Fruit fly (Drosophila melanogaster) whole organism, pupa: Measurements from ENCODE around the gene CG2225.

Experiments
- CG15710 ChIP-seq: fragments of 200-800 bp; sonication (Bioruptor generic); optimal IDR thresholded peaks from 2 replicates; lab custom pipeline; 2018; ENCODE audit warnings: missing biosample characterization, mild to moderate bottlenecking, missing genetic modification characterization, moderate library complexity
- CG17806 ChIP-seq: fragments of 200-800 bp; sonication (Bioruptor generic); optimal IDR thresholded peaks from 2 replicates; lab custom pipeline; 2018; ENCODE audit warnings: missing biosample characterization, mild to moderate bottlenecking, missing genetic modification characterization, moderate library complexity
- CG32121 ChIP-seq: fragments of 200-800 bp; sonication (Bioruptor generic); IDR thresholded peaks from 2 replicates; pipeline ENCODE4 v1.3.6; 2022; ENCODE audit warnings: missing biosample characterization, missing genetic modification characterization
- CG34367 ChIP-seq: fragments of 200-800 bp; sonication (Bioruptor generic); optimal IDR thresholded peaks from 2 replicates; lab custom pipeline; 2018; ENCODE audit warnings: missing biosample characterization, mild to moderate bottlenecking, missing genetic modification characterization
- Ets98B ChIP-seq: fragments of 200-800 bp; sonication (Bioruptor generic); IDR thresholded peaks from 2 replicates; pipeline ENCODE4 v1.3.6; 2022; ENCODE audit warnings: missing biosample characterization, missing genetic modification characterization
- Pif1A ChIP-seq: fragments of 200-800 bp; sonication (Bioruptor generic); optimal IDR thresholded peaks from 3 replicates; lab custom pipeline; 2016; ENCODE audit warnings: missing biosample characterization, missing genetic modification characterization
- Pif1B ChIP-seq: fragments of 200-800 bp; sonication (Bioruptor generic); optimal IDR thresholded peaks from 3 replicates; lab custom pipeline; 2016; ENCODE audit warnings: missing biosample characterization, missing genetic modification characterization
- gl ChIP-seq: fragments of 200-800 bp; sonication (Bioruptor generic); optimal IDR thresholded peaks from 2 replicates; lab custom pipeline; 2018; ENCODE audit warnings: missing biosample characterization, mild to moderate bottlenecking, missing genetic modification characterization

DNA sequence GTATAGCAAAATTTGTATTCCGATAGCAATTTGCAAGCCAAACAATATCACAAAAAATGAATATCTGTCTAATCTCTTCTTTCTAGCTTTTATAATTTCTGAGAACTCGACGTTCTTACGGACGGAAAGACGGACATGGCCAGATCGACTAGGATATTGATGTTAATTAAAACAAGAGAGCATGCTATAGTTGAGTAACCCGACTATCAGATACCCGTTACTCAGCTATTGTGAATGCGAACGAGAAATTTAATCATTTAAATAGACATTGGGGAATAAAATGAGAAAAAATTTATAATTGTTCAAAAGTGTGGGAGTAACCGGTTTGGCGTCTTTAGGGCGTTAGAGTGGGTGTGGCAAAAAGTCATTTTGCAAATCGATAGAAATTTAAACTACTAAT, 56.8 kb downstream of the CG2225 start:
- TF ChIP-seq Pif1A (GFP tag; lab: Kevin White, UChicago): no peak
- no peak for TF ChIP-seq CG15710 (tag; lab: Kevin White, UChicago)
- TF ChIP-seq CG32121 (GFP tag; lab: Robert Waterston, UW): no peak
- no peak for TF ChIP-seq Ets98B
- no peak for TF ChIP-seq CG34367 (tag; lab: Kevin White, UChicago)
- TF ChIP-seq CG17806 (tag; lab: Kevin White, UChicago): no peak
- TF ChIP-seq gl: no peak
- no peak for TF ChIP-seq Pif1B (GFP tag; lab: Kevin White, UChicago)
